Worm (Caenorhabditis elegans): Measurements from ENCODE around the gene H06H21.37.

H06H21.37 gene

DNA sequence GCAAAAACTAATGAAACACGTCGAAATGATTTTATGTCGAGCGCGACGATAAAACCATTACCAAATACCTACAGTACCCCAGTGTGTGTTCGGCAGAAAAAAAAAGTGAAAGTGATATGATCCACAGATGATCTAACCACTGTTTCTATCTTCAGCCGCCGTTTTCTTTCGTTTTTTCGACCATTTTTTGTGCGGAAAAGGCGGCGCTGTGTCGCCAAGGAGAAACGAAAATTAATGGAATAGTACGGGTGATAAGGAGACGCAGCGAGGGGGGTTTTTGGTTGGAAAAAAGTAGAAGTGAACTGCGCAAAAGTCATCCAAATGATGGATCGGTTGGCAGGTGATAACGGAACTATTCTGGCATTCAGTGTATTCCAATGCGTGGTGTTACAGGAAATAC, 14.7 kb downstream of the H06H21.37 start:
- no peak for TF ChIP-seq unc-62 (GFP tag; optimal IDR thresholded peaks at IDR 0.05)

DNA sequence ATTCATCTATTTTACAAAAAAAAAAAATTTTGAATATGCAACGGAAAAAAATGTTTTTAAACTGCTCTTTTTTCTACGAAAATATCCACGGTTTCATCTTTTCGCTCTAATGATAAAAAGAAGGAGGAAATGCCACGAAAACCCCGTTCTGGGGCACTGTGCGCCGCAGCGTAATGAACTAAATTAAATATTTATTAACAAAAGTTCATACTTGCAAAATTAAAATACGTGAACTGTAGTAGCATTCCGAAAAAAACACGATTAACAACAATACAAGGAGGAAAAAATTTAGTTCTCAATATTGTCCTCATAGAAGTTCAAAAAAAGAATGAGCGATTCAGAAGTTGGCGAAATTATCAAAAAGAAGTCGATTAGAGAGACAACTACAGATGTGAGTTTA, 20.3 kb downstream of the H06H21.37 start, which contains the start of gene R11E3.1:
TSS of gene R11E3.1 (plus strand) at position 301 of the 400 bp plus-strand sequence.
- no peak for TF ChIP-seq unc-62 (GFP tag; optimal IDR thresholded peaks at IDR 0.05)

DNA sequence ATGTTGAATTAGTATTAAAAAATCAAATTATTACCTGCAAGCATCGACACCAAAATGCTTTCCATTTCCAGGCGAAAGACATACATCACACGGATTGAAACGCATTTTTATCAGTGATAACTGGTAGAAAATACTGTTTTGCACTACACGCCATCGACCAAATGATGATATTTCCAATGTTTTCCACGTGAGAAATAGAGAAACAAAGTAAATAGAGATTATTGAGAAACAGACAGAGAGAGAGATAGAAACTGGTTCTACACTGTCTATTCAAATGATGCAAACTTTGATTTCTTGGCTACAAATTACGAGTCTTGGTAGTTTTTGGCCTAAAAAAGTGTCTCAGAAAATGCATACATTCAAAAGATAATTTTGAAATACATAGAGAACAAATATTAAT, 21.4 kb downstream of the H06H21.37 start, which contains the start of gene nhr-104:
TSS of gene nhr-104 (minus strand) at position 361 of the 400 bp plus-strand sequence.
- no peak for TF ChIP-seq unc-62 (GFP tag; optimal IDR thresholded peaks at IDR 0.05)

DNA sequence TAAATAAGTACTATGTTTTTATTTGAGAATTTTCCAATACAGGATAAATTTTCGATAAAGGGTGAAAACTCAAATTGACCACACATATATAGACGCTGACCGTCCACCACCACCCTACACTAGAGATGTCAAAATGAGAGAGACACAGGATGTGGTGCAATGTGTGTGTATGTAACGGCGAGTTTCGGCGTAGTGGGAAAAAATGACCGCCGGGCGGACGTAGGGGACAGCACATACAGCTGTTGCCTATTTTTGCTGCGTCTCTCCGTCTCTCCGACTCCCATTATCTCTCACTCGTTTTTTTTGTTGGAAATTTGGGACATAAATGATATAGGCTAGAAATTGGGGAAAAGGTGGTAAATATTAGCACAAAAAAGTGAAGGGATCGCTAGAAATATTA, 28.7 kb downstream of the H06H21.37 start:
- no peak for TF ChIP-seq unc-62 (GFP tag; optimal IDR thresholded peaks at IDR 0.05)

DNA sequence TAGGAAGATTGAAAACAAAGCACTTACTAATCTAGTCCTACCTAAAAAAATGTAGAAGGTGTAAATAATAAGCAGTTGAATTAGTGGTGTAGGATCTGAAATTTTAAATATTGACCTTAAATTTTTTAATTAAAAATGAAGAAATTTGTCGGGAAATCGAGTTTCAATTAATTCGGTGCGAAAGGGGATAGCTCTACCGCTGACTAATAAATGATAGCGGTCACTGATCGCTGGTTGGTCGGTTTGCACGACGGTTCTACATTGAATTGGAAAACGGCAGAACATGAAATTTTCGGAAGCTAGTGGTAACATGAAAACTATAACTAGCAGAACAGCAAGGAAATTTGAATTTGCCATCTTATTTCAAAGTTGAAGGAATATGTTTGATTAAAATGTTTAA, 29.6 kb downstream of the H06H21.37 start, which contains the start of gene set-15:
TSS of gene set-15 (minus strand) at position 101 of the 400 bp plus-strand sequence.
- TF ChIP-seq unc-62 (GFP tag; optimal IDR thresholded peaks at IDR 0.05) = no peak

DNA sequence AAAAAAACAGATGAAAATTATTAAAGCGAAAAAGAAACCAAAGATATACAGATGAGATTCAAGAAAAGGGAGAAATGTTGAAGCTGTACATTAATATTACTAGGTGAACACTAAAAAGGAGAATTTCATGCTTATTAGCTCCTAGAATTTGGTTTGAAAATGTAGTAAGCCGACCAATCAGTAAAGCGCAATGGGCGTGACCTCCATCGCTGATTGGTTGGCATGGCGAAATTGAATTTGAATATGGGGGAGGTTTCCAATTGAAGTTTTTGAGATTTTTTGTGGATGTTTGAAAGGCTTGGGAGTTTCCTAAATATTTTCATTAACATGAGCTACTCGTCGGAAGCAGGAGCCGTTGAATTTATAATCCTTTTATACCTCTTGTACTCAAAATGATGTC, 33.3 kb downstream of the H06H21.37 start:
- no peak for TF ChIP-seq unc-62 (GFP tag; optimal IDR thresholded peaks at IDR 0.05)

DNA sequence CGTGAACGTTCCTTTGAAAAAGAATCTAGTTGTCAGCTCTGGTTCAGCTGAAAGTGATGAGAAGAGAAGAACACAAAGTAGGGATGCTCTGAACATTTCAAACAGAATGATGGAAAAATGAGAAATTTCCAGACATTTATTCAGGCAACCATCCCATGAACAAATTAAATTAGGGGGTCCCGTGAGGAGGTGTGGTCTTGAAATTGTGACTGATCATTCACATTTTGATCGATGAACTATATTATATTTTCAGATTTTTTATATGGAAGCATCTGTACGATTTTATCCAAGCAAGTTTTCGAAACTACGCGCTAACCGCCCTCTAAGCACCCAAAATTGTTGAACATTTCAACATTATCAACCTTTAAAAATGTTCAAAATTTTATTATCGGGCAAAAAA, 33.8 kb downstream of the H06H21.37 start, which contains the start of gene R11E3.19:
TSS of gene R11E3.19 (minus strand) at position 101 of the 400 bp plus-strand sequence.
- no peak for TF ChIP-seq unc-62 (GFP tag; optimal IDR thresholded peaks at IDR 0.05)

DNA sequence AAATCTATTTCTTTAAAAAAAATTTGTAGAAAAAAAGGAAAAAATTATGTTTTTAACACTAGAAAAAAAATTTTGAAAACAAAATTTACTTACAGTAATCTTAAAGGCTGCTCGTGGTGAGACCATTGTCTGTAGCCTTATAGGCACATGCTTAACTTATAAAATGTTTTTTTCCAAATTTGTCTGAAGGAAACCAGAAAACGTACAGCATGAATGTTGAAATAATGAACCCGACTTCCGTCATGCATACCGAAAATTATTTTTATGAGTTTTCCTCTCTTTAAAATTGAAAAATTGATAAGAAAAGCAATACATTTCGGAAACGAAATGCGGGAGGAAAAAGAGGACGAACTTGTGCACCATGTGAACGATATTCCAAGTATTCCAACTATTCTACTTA, 38.0 kb downstream of the H06H21.37 start, which contains the start of gene R11E3.2:
TSS of gene R11E3.2 (plus strand) at position 301 of the 400 bp plus-strand sequence.
- TF ChIP-seq unc-62 (GFP tag; optimal IDR thresholded peaks at IDR 0.05) = no peak

DNA sequence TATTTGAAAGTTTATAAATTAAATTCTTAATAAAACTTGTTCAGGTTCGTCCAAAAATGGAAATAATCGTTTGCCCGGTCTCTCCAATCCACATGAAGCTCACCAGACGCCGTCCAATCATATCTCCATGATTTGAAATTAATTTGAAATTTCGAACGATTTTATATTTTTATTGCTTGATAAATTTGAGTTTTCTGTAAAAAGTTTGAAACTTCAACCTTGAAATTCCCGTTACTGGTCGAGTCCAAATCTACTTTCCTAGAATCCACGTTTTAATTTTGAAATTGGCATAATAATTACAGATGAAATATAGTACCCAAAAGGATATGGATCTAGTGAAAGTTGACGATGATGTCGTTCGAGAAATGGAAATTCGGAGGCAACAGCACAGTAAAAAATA, 45.4 kb downstream of the H06H21.37 start, which contains the start of gene npp-26:
TSS of gene npp-26 (plus strand) at position 301 of the 400 bp plus-strand sequence.
- no peak for TF ChIP-seq unc-62 (GFP tag; optimal IDR thresholded peaks at IDR 0.05)

DNA sequence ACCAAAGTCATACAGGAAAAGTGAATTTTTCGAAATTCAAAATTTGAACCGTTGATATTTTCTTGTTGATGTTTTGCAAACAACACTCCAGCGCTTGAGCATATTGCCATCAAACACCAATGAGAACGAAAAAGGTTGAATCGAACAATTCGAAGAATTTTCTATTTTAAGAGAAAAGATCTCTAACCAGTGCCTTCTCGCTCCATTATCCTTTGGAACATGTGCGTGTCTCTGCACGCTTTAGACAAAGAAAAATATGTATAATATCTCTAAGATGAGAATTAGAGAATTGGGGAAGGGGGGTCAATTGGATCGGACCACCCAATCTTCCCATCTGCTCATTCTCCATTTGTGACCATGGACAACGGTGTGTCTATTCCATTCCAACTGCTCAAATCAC, 45.9 kb downstream of the H06H21.37 start, which contains the start of gene Y17G9B.2:
TSS of gene Y17G9B.2 (plus strand) at position 301 of the 400 bp plus-strand sequence.
- no peak for TF ChIP-seq unc-62 (GFP tag; optimal IDR thresholded peaks at IDR 0.05)

DNA sequence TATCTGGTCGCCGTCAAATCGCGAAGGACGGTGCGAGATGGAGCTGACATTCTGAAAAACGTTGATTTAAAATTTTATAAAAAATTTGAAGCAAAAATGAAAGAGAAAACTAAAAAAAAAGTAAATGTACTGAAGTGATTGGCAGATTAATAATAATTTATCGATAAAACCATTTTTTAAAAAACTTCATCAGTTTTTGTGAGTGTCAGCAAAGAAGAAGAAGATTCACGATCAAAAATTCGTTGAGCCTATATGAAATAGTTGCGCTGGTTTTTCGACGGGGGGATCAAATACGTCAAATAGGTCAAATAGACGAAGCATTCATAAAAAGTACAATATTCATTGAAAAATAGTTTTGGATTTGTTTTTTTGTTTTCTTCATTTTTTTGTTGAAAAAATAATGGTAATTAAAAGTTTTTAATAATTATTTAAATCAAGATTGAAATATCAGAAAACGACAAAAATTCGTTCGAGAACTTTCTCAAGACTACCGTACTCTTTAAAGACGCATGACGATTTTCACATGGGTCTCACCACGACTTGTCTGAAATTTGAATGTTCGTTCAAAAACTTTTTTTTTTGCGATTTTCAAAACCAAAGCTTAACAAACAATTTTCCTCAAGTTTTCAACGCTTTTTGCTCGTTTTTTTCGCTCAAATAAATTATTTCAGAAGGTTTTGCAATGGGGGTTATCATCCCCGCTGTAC, 49.2 kb downstream of the H06H21.37 start, which contains the start of the genes memi-1 and cyp-31A3:
TSS of gene memi-1 (minus strand) at position 51 of the 707 bp plus-strand sequence.
TSS of gene cyp-31A3 (plus strand) at position 672 of the 707 bp plus-strand sequence.
- no peak for TF ChIP-seq unc-62 (GFP tag; optimal IDR thresholded peaks at IDR 0.05)

DNA sequence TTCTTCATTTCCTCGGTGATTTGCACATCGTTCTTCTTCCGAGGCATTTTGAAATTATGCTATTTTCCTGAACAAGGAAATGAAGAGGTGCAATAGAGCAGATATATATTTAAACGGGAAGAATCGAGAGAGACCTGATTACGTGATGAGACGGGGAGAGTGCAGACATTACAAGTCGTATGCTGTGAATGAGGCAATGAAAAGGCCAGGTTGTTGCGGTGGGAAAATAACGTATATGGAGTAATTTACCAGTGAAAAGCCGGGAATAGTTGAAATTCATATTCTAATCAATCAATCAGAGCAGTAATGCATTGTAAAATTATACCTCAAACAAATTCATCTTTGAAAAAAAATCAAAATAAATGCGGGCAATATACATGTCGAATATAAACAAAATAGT, 51.1 kb downstream of the H06H21.37 start, which contains the start of gene Y17G9B.8:
TSS of gene Y17G9B.8 (minus strand) at position 182 of the 400 bp plus-strand sequence.
- TF ChIP-seq unc-62 (GFP tag; optimal IDR thresholded peaks at IDR 0.05) = no peak
